Worm (Caenorhabditis elegans) whole organism, L2 larva: ENCODE data around the gene C01G6.4.

Experiments
- Y55F3AM.14 ChIP-seq: fragments of 200-800 bp; sonication (Bioruptor generic); optimal IDR thresholded peaks from 2 replicates; lab custom pipeline; 2018; ENCODE audit warnings: mild to moderate bottlenecking, missing genetic modification characterization, missing compliant biosample characterization
- aly-2 ChIP-seq: fragments of 150-350 bp; optimal IDR thresholded peaks from 2 replicates; lab custom pipeline; 2014; ENCODE audit warnings: missing biosample characterization, missing genetic modification characterization
- elt-3 ChIP-seq: sonication (generic microtip); optimal IDR thresholded peaks from 2 replicates; lab custom pipeline; 2017; ENCODE audit warnings: missing biosample characterization, missing genetic modification characterization
- gmeb-1 ChIP-seq: fragments of 150-350 bp; optimal IDR thresholded peaks from 2 replicates; lab custom pipeline; 2014; ENCODE audit warnings: missing biosample characterization, missing genetic modification characterization
- mab-5 ChIP-seq: fragments of 150-350 bp; optimal IDR thresholded peaks from 2 replicates; lab custom pipeline; 2014; ENCODE audit warnings: missing biosample characterization, missing genetic modification characterization
- mdl-1 ChIP-seq, 2 experiments: fragments of 150-350 bp in 1 of 2; sonication (generic microtip) in 1 of 2; optimal IDR thresholded peaks; 2 replicates each; lab custom pipeline; 2017; ENCODE audit warnings: missing biosample characterization in 2 of 2, missing genetic modification characterization in 2 of 2
- sma-9 ChIP-seq, 2 experiments: fragments of 150-350 bp in 1 of 2; sonication (generic microtip) in 1 of 2; optimal IDR thresholded peaks; 2 replicates each; lab custom pipeline; 2014 to 2016; ENCODE audit warnings: missing genetic modification characterization in 2 of 2, mild to moderate bottlenecking in 1 of 2, missing biosample characterization in 1 of 2, missing compliant biosample characterization in 1 of 2, missing genetic modification reagents in 1 of 2, moderate library complexity in 1 of 2
- unc-39 ChIP-seq: fragments of 150-350 bp; optimal IDR thresholded peaks from 2 replicates; lab custom pipeline; 2014; ENCODE audit warnings: missing biosample characterization, missing genetic modification characterization
- unc-62 ChIP-seq: fragments of 150-350 bp; optimal IDR thresholded peaks from 2 replicates; lab custom pipeline; 2014; ENCODE audit warnings: missing biosample characterization, missing genetic modification reagents, missing genetic modification characterization

DNA sequence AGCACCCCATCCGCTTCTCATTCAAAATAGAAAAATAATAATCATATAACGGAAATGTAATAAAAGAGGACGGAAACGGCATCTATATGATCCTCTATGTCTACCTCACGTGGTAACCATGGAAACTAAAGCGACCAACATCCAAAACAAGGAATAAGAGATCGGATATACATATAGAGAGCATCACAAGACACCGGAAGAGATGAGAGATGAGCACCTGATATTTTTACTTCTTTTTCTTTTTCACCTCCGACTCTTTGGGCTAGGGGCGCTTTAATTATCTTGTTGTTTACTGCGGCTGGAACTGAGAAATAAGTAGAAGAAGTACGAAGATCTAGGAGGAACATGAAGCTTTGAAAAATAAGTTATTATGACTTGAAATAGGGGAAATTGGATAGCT lies 9.1 kb downstream of the C01G6.4 start:
- no peak for TF ChIP-seq elt-3
- TF ChIP-seq Y55F3AM.14 (GFP tag; lab: Kevin White, UChicago): no peak
- no peak for TF ChIP-seq mab-5 (tag; lab: Kevin White, UChicago)
- no peak for TF ChIP-seq unc-62 (GFP tag; lab: Kevin White, UChicago)
- no peak for TF ChIP-seq mdl-1 (tag; optimal IDR thresholded peaks at IDR 0.05; lab: Kevin White, UChicago)
- TF ChIP-seq unc-39 (tag; lab: Kevin White, UChicago): no peak
- no peak for TF ChIP-seq aly-2 (tag; lab: Kevin White, UChicago)
- peak; percentile 17 for TF ChIP-seq sma-9 (GFP tag; optimal IDR thresholded peaks at IDR 0.05; lab: Kevin White, UChicago)
- no peak for TF ChIP-seq sma-9 (tag; optimal IDR thresholded peaks at IDR 0.05; lab: Kevin White, UChicago)
- no peak for TF ChIP-seq gmeb-1 (tag; lab: Kevin White, UChicago)
